Fruit fly (Drosophila melanogaster) S2 (cell line): ENCODE results near the gene Pdfr.

ENCODE experiments used
- CG8478 ChIP-seq: fragments of >200 bp; optimal IDR thresholded peaks from 2 replicates; lab custom pipeline; 2018
- CTCF ChIP-seq, 2 experiments: fragments of >200 bp; optimal IDR thresholded peaks; 2 replicates each; lab custom pipeline; 2018

DNA sequence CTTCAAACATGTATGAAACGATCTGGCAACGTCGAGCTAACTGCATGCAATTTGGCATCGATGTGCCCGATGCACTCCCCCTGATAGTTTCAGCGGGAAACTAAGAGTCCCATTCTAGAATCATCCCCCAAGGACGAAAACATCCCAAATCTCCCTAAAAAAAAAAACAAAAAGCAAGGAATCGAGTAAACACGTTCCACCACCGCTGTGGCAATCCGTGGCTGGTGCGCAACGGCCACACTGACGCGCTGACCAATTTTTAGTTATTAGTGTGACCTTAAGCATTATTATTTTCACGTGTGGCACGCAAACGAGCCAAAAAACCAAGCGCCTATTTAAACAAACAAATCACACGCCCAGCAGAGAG, 33.7 kb downstream of the Pdfr start, which contains the start of gene wds:
- TF ChIP-seq CTCF (optimal IDR thresholded peaks at IDR 0.05; lab: Kevin White, UChicago) (peak in 1 of 2 experiments; percentile 19), CG8478 (no peak)
